Worm (Caenorhabditis elegans) whole organism, L1 larva: ENCODE measurements around the gene ador-1.

Experiments
- ceh-82 ChIP-seq, 3 experiments: fragments of 150-350 bp in 1 of 3; sonication (generic microtip) in 2 of 3; optimal IDR thresholded peaks; 2 replicates each; lab custom pipeline; 2014 to 2017; ENCODE audit warnings: missing biosample characterization in 3 of 3, missing genetic modification characterization in 3 of 3
- mef-2 ChIP-seq: fragments of 150-350 bp; optimal IDR thresholded peaks from 2 replicates; lab custom pipeline; 2014; ENCODE audit warnings: missing biosample characterization, missing genetic modification characterization

ce11 chrII:12499969-12500368 lies 2.7 kb downstream of the ador-1 start:
- TF ChIP-seq ceh-82 (tag; optimal IDR thresholded peaks at IDR 0.05; lab: Kevin White, UChicago) (no peak), mef-2 (tag; lab: Kevin White, UChicago) (no peak)
